Fruit fly (Drosophila melanogaster) whole organism, embryonic: ENCODE data around the gene Boh1.

Experiments used
- CG2889 ChIP-seq: fragments of 200-800 bp; sonication (Bioruptor generic); IDR thresholded peaks from 3 replicates; pipeline ENCODE4 v1.3.6; 2022; ENCODE audit warnings: missing biosample characterization, missing genetic modification characterization
- CG4617 ChIP-seq: fragments of 200-800 bp; sonication (Bioruptor generic); optimal IDR thresholded peaks from 3 replicates; lab custom pipeline; 2016; ENCODE audit warnings: missing biosample characterization, missing genetic modification characterization, borderline replicate concordance
- Lhr ChIP-seq: fragments of 200-800 bp; sonication (Bioruptor generic); optimal IDR thresholded peaks from 3 replicates; lab custom pipeline; 2017; ENCODE audit warnings: mild to moderate bottlenecking, missing biosample characterization, missing genetic modification reagents, missing genetic modification characterization
- jumu ChIP-seq: fragments of 200-800 bp; sonication (Bioruptor generic); optimal IDR thresholded peaks from 3 replicates; lab custom pipeline; 2016; ENCODE audit warnings: missing biosample characterization, missing genetic modification characterization
- lola ChIP-seq, 3 experiments: fragments of >200 bp in 2 of 3; fragments of 200-800 bp in 1 of 3; sonication (Bioruptor generic) in 1 of 3; optimal IDR thresholded peaks; 2 replicates each; lab custom pipeline; 2017 to 2019; ENCODE audit warnings: missing biosample characterization in 3 of 3, missing genetic modification characterization in 3 of 3, mild to moderate bottlenecking in 1 of 3, moderate library complexity in 1 of 3

- TF ChIP-seq CG2889 (no peak), lola (GFP tag; optimal IDR thresholded peaks at IDR 0.05; lab: Kevin White, UChicago) (no peak), Lhr (GFP tag; lab: Kevin White, UChicago) (no peak), jumu (no peak), CG4617 (GFP tag; lab: Kevin White, UChicago) (no peak)
These were observed 38.7 kb upstream of the Boh1 start for dm6 chr3R:27957967-27958366.
